Worm (Caenorhabditis elegans): ENCODE results near the gene ZK632.2.

ZK632.2 gene

DNA sequence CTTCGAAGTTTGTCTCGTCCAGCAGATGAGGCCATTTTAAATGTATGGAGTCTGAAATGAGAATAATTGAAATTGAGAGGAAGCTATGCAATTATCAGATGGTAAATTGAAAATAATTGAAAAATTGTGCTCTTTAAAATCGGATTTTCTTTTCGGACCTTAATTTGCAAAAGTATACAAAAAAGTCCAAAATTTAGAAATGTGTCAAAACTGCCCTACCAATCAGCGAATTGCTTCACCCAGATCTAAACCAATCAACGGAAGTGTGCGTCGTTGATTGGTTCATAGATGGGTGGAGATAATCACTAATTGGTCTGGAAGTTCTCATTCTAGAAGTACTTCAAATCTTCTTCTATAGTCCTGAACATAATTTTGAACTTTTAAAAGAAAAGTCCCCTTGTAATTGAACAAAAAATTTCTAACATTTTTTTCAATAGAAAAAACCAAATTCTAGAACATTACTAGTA, 9.3 kb upstream of the ZK632.2 start, which contains the start of gene R10E11.5:
R10E11.5 (minus strand) TSS at position 51 of the 467 bp plus-strand sequence.
- TF ChIP-seq ham-2 (GFP tag; optimal IDR thresholded peaks at IDR 0.05) = no peak
- TF ChIP-seq unc-39 (tag; optimal IDR thresholded peaks at IDR 0.05) = no peak
- no peak for TF ChIP-seq tbx-8 (GFP tag; optimal IDR thresholded peaks at IDR 0.05)
- TF ChIP-seq elt-1 (tag; optimal IDR thresholded peaks at IDR 0.05; ENCODE audit: borderline replicate concordance, insufficient read depth) = no peak
- no peak for TF ChIP-seq ztf-11 (tag; optimal IDR thresholded peaks at IDR 0.05)
- TF ChIP-seq ceh-83 (GFP tag; optimal IDR thresholded peaks at IDR 0.05) = no peak
- TF ChIP-seq elt-3 (tag; optimal IDR thresholded peaks at IDR 0.05) = no peak
- TF ChIP-seq mls-2 (tag; optimal IDR thresholded peaks at IDR 0.05) = no peak
- no peak for TF ChIP-seq blmp-1 (tag; optimal IDR thresholded peaks at IDR 0.05)
- no peak for TF ChIP-seq cnd-1 (tag; optimal IDR thresholded peaks at IDR 0.05)
- no peak for TF ChIP-seq snpc-4 (tag; optimal IDR thresholded peaks at IDR 0.05)
- TF ChIP-seq nhr-76 (tag; optimal IDR thresholded peaks at IDR 0.05) = no peak
- no peak for TF ChIP-seq nhr-237 (tag; optimal IDR thresholded peaks at IDR 0.05)
- no peak for TF ChIP-seq zip-8 (tag; optimal IDR thresholded peaks at IDR 0.05)
- TF ChIP-seq bed-3 (GFP tag; optimal IDR thresholded peaks at IDR 0.05) = no peak
- TF ChIP-seq flh-1 (GFP tag; optimal IDR thresholded peaks at IDR 0.05) = no peak
- TF ChIP-seq drap-1 (GFP tag; optimal IDR thresholded peaks at IDR 0.05) = no peak
- TF ChIP-seq mab-5 (tag; optimal IDR thresholded peaks at IDR 0.05) = no peak
- no peak for TF ChIP-seq ceh-43 (GFP tag; optimal IDR thresholded peaks at IDR 0.05)

DNA sequence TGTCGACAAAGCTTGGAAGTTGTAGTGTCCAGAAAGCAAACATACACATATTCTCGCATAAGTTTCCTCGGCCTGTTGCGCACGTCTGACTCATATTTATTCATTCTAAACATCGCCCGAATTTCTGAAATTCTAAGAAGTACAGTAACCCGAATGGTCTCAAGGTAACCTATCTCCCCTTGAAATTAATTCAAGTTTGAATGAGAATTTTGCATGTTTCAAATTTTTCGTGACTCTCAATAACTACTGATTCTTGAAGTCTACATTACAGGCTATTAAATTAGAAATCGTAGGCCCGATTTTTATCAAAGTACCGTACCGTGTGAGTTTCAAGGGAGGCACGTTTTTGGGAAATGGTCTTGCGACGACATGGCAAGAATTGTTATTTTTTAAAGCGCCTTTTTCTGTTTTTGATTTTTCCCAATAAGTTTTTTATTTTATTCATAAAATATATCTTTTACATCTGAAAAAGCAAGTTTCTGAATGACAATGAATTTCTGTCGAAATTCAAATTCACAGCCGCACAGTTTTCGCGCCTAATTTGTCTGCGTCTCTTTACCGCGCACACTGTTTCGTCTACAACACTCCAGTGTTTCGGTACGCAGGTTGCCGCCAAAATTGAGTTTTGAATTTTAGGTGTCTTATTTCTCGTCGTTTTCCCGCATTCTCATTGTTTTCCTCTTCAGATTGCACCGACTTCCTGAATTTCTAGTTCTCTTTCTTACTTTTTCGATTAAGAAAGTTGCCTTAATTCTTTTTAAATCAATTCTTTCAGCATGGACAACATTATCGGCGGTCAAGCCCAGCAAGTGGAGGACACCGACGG, 5.1 kb upstream of the ZK632.2 start, which contains the start of the genes R10E11.9 and mcm-6:
R10E11.9 (minus strand) TSS at position 51 of the 826 bp plus-strand sequence.
mcm-6 (plus strand) TSS at position 776 of the 826 bp plus-strand sequence.
- TF ChIP-seq unc-62 (GFP tag; optimal IDR thresholded peaks at IDR 0.05) (no peak), lsy-2 (tag; optimal IDR thresholded peaks at IDR 0.05) (no peak), pha-4 (tag; optimal IDR thresholded peaks at IDR 0.05) (peak; percentile 11), nhr-2 (tag; optimal IDR thresholded peaks at IDR 0.05) (no peak)

ce11 chrIII:9796448-9796847, 2.5 kb upstream of the ZK632.2 start, which contains the start of gene srxa-10:
TSS of gene srxa-10 (minus strand) at chrIII:9796548.
- TF ChIP-seq mep-1 (tag; optimal IDR thresholded peaks at IDR 0.05) = no peak
- no peak for TF ChIP-seq drap-1 (GFP tag; optimal IDR thresholded peaks at IDR 0.05)
- no peak for TF ChIP-seq unc-62 (GFP tag; optimal IDR thresholded peaks at IDR 0.05)
- TF ChIP-seq sem-2 (GFP tag; optimal IDR thresholded peaks at IDR 0.05) = no peak
- TF ChIP-seq tbx-8 (GFP tag; optimal IDR thresholded peaks at IDR 0.05) = no peak
- no peak for TF ChIP-seq ceh-43 (GFP tag; optimal IDR thresholded peaks at IDR 0.05)
- no peak for TF ChIP-seq nhr-12 (tag; optimal IDR thresholded peaks at IDR 0.05)
- TF ChIP-seq ham-2 (GFP tag; optimal IDR thresholded peaks at IDR 0.05) = no peak
- no peak for TF ChIP-seq unc-120 (tag; optimal IDR thresholded peaks at IDR 0.05; ENCODE audit: poor library complexity, severe bottlenecking)
- no peak for TF ChIP-seq cnd-1 (tag; optimal IDR thresholded peaks at IDR 0.05)
- TF ChIP-seq blmp-1 (tag; optimal IDR thresholded peaks at IDR 0.05) = no peak
- no peak for TF ChIP-seq mab-5 (tag; optimal IDR thresholded peaks at IDR 0.05)
- no peak for TF ChIP-seq elt-1 (tag; optimal IDR thresholded peaks at IDR 0.05; ENCODE audit: borderline replicate concordance, insufficient read depth)
- no peak for TF ChIP-seq nhr-76 (tag; optimal IDR thresholded peaks at IDR 0.05)
- no peak for TF ChIP-seq mls-2 (tag; optimal IDR thresholded peaks at IDR 0.05)
- TF ChIP-seq snpc-4 (tag; optimal IDR thresholded peaks at IDR 0.05) = no peak
- TF ChIP-seq sptf-1 (tag; optimal IDR thresholded peaks at IDR 0.05) = no peak
- TF ChIP-seq ceh-39 (tag; optimal IDR thresholded peaks at IDR 0.05) = no peak
- TF ChIP-seq hlh-1 (tag; optimal IDR thresholded peaks at IDR 0.05) = no peak
- no peak for TF ChIP-seq M03D4.4 (tag; optimal IDR thresholded peaks at IDR 0.05)

DNA sequence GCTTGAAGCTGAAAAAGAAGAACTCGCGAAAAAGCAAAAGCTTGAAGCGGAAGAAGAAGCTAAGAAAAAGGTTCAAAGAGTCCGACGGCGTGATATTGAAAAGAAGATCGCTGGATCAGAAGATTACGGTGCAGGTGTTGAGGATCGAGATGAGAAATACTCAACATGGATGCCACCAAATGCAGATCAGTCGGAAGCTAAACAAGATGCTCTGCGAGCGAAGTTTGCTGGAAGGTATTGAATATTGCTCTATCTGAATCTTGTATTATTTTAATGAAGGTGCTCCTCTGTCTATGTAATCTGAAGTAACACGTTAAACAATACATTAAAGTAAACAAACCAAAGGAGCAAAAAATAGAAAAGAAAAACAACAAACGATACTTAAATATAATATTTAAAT, 3.1 kb downstream of the ZK632.2 start:
- TF ChIP-seq M03D4.4 (tag; optimal IDR thresholded peaks at IDR 0.05) (no peak), zip-8 (tag; optimal IDR thresholded peaks at IDR 0.05) (no peak), ham-2 (GFP tag; optimal IDR thresholded peaks at IDR 0.05) (no peak), blmp-1 (tag; optimal IDR thresholded peaks at IDR 0.05) (no peak), hlh-1 (tag; optimal IDR thresholded peaks at IDR 0.05) (no peak), flh-1 (GFP tag; optimal IDR thresholded peaks at IDR 0.05) (no peak), lsy-2 (tag; optimal IDR thresholded peaks at IDR 0.05) (no peak), ces-1 (GFP tag; optimal IDR thresholded peaks at IDR 0.05) (no peak), drap-1 (GFP tag; optimal IDR thresholded peaks at IDR 0.05) (no peak), nhr-2 (tag; optimal IDR thresholded peaks at IDR 0.05) (no peak), nhr-12 (tag; optimal IDR thresholded peaks at IDR 0.05) (no peak), lin-32 (GFP tag; optimal IDR thresholded peaks at IDR 0.05) (no peak), mab-5 (tag; optimal IDR thresholded peaks at IDR 0.05) (no peak), elt-3 (tag; optimal IDR thresholded peaks at IDR 0.05) (no peak), lin-13 (tag; optimal IDR thresholded peaks at IDR 0.05) (no peak), elt-1 (tag; optimal IDR thresholded peaks at IDR 0.05; ENCODE audit: borderline replicate concordance, insufficient read depth) (no peak), unc-39 (tag; optimal IDR thresholded peaks at IDR 0.05) (no peak), ceh-83 (GFP tag; optimal IDR thresholded peaks at IDR 0.05) (no peak)

All from whole organism, mixed stage, embryonic.